Worm (Caenorhabditis elegans): ENCODE results near the gene dhhc-9.

DNA sequence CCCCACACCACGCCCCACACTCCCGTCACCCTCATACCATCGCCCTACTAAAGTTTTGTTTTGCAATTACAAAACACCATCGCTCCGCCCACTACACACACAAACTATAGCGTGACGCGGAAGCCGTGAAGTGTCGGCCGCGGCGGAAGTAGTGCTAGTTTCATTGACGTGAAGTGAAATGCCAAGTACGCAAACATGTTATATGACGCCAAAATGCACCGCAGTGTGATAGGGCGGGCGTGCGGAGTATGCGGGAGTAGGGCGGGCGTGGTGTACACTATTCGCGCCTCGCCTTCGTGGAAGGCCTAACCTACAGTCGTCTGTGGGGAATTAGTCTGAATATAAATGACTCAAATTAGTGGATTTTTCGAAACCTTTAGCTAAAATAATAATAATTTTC is 39.0 kb downstream of the dhhc-9 start:
- TF ChIP-seq him-1 (tag; optimal IDR thresholded peaks at IDR 0.05) (no peak), W03F9.2 (tag; optimal IDR thresholded peaks at IDR 0.05) (no peak)
